Worm (Caenorhabditis elegans): ENCODE data around the gene T13H5.8.

The T13H5.8 gene

DNA sequence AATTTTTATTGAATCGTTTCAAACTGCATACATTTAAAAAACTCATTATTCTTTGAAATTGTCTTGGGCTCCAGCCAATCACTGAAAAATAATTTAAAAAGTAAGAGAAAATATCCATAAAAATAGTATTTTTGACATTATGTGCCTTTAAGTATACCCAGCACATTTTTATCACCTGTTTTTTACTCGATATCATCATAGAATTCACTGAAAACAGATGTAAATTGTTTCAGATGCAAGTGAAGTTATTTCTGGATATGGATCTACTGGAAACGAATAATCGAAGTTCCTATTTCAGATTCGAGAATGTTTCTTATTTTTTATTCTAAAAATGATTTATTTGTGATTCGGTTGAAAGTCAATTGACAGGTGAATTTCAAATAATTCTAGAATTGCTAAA, 36.3 kb downstream of the T13H5.8 start:
- TF ChIP-seq mdl-1 (tag; optimal IDR thresholded peaks at IDR 0.05): no peak

DNA sequence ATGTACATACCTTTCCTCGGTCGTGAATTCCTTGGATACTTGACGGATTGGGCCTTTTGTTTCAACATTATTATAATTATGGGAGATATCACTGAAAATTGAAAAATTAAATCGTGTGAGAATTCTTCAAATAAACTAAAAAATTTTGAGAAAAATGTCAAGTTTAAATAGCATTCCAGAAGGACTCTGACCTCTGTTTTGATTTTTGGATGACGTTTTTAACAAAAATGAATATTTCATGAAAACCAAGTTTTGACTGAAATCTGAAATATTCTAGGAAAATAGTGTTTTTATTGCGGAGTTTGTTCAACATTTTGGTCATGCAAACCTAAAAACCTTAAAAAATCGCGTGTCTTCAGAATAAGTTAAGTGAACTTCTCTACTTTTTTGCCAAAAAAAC, 37.9 kb downstream of the T13H5.8 start, which contains the start of gene glb-27:
TSS of gene glb-27 (minus strand) at position 101 of the 400 bp plus-strand sequence.
- TF ChIP-seq nhr-67 (tag; optimal IDR thresholded peaks at IDR 0.05) (no peak), nhr-23 (tag; optimal IDR thresholded peaks at IDR 0.05) (no peak), sea-2 (GFP tag; optimal IDR thresholded peaks at IDR 0.05) (no peak), lin-39 (tag; optimal IDR thresholded peaks at IDR 0.05) (no peak), fos-1 (tag; optimal IDR thresholded peaks at IDR 0.05) (no peak), lin-15B (tag; optimal IDR thresholded peaks at IDR 0.05) (no peak), zag-1 (tag; optimal IDR thresholded peaks at IDR 0.05) (no peak), R02D3.7 (tag; optimal IDR thresholded peaks at IDR 0.05) (no peak), unc-62 (GFP tag; optimal IDR thresholded peaks at IDR 0.05) (no peak), jun-1 (tag; optimal IDR thresholded peaks at IDR 0.05) (no peak), ZK546.5 (tag; optimal IDR thresholded peaks at IDR 0.05) (no peak), nhr-25 (tag; optimal IDR thresholded peaks at IDR 0.05) (no peak), nhr-12 (tag; optimal IDR thresholded peaks at IDR 0.05) (no peak), pha-4 (tag; optimal IDR thresholded peaks at IDR 0.05) (no peak), tbx-2 (tag; optimal IDR thresholded peaks at IDR 0.05) (no peak), egl-5 (tag; optimal IDR thresholded peaks at IDR 0.05) (no peak), lsy-12 (tag; optimal IDR thresholded peaks at IDR 0.05) (no peak), snpc-4 (tag; optimal IDR thresholded peaks at IDR 0.05) (no peak)

DNA sequence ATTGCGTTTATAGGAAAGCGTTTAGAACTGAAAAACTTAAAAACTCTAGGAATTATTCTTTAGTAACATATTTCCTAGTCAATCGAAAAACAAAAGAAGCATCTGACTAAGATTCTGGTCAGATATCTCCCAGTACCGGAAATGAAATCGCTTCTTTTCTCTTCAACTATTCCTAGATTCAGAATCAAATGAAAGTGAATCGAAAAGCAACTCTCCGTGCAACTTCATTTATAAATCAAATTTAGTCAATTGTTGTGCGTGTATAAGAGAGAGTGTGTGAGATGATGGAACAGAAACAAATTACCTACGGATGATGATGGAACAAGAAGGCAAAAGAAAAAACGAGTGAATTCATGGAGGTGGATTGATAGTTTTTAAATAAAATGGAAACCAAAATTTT, 40.9 kb downstream of the T13H5.8 start:
- TF ChIP-seq nhr-67 (tag; optimal IDR thresholded peaks at IDR 0.05): no peak
- no peak for TF ChIP-seq egl-27 (tag; optimal IDR thresholded peaks at IDR 0.05)
- no peak for TF ChIP-seq elt-3 (tag; optimal IDR thresholded peaks at IDR 0.05)
- no peak for TF ChIP-seq mdl-1 (tag; optimal IDR thresholded peaks at IDR 0.05)
- TF ChIP-seq nfya-1 (tag; optimal IDR thresholded peaks at IDR 0.05; ENCODE audit: insufficient read depth): peak; percentile 1
- no peak for TF ChIP-seq fkh-2 (tag; optimal IDR thresholded peaks at IDR 0.05)
- no peak for TF ChIP-seq nhr-76 (tag; optimal IDR thresholded peaks at IDR 0.05)
- TF ChIP-seq lsy-12 (tag; optimal IDR thresholded peaks at IDR 0.05): no peak
- TF ChIP-seq lin-39 (tag; optimal IDR thresholded peaks at IDR 0.05): no peak
- TF ChIP-seq jun-1 (tag; optimal IDR thresholded peaks at IDR 0.05): peak; percentile 17
- TF ChIP-seq fkh-10 (GFP tag; optimal IDR thresholded peaks at IDR 0.05): peak; percentile 98
- TF ChIP-seq daf-12 (tag; optimal IDR thresholded peaks at IDR 0.05): no peak
- peak; percentile 31 for TF ChIP-seq ceh-28 (tag; optimal IDR thresholded peaks at IDR 0.05)
- TF ChIP-seq egl-5 (tag; optimal IDR thresholded peaks at IDR 0.05): no peak
- TF ChIP-seq nhr-23 (tag; optimal IDR thresholded peaks at IDR 0.05): peak; percentile 29
- TF ChIP-seq nhr-11 (tag; optimal IDR thresholded peaks at IDR 0.05): peak; percentile 32

DNA sequence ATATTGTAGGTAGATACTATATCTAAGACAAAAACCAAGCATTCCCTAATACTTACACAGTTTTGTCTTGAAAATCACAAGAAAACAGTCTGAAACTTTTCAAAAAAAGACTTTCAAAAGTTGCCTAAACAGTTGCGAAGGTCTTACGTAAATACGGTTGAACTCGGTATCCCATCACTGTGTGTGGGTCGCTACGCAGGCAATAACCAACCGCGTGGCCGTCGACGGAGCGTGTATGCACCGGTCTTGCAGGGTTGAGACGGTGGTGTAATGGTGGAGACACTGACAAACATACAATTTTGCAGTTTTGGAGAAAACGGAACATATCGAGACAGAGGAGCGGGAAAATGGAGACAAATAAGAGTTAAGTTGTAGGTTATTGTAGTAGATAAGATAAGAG, 42.9 kb downstream of the T13H5.8 start, which contains the start of gene iff-2:
TSS of gene iff-2 (minus strand) at position 141 of the 400 bp plus-strand sequence.
- TF ChIP-seq hmg-11 (tag; optimal IDR thresholded peaks at IDR 0.05) (peak; percentile 97), nhr-67 (tag; optimal IDR thresholded peaks at IDR 0.05) (peak; percentile 29), jun-1 (tag; optimal IDR thresholded peaks at IDR 0.05) (peak; percentile 99), fkh-10 (GFP tag; optimal IDR thresholded peaks at IDR 0.05) (peak; percentile 99), skn-1 (tag; optimal IDR thresholded peaks at IDR 0.05) (peak; percentile 96), unc-39 (tag; optimal IDR thresholded peaks at IDR 0.05) (peak; percentile 52), mdl-1 (tag; optimal IDR thresholded peaks at IDR 0.05) (peak; percentile 92), egl-27 (tag; optimal IDR thresholded peaks at IDR 0.05) (peak; percentile 97), ceh-9 (tag; optimal IDR thresholded peaks at IDR 0.05) (no peak), nhr-77 (tag; optimal IDR thresholded peaks at IDR 0.05) (peak; percentile 94), nhr-11 (tag; optimal IDR thresholded peaks at IDR 0.05) (peak; percentile 99), lsy-12 (tag; optimal IDR thresholded peaks at IDR 0.05) (peak; percentile 99), lin-39 (tag; optimal IDR thresholded peaks at IDR 0.05) (peak; percentile 100), fos-1 (tag; optimal IDR thresholded peaks at IDR 0.05) (peak; percentile 96), fkh-2 (tag; optimal IDR thresholded peaks at IDR 0.05) (peak; percentile 67), ceh-16 (tag; optimal IDR thresholded peaks at IDR 0.05) (peak; percentile 73), nfya-1 (tag; optimal IDR thresholded peaks at IDR 0.05; ENCODE audit: insufficient read depth) (peak; percentile 99), nhr-12 (tag; optimal IDR thresholded peaks at IDR 0.05) (no peak), aly-2 (tag; optimal IDR thresholded peaks at IDR 0.05) (peak; percentile 53), elt-1 (tag; optimal IDR thresholded peaks at IDR 0.05) (peak; percentile 92), elt-3 (tag; optimal IDR thresholded peaks at IDR 0.05) (peak; percentile 60 to 99 (median 98)), pqm-1 (tag; optimal IDR thresholded peaks at IDR 0.05) (peak; percentile 99), pha-4 (tag; optimal IDR thresholded peaks at IDR 0.05) (peak; percentile 100), elt-2 (tag; optimal IDR thresholded peaks at IDR 0.05) (peak; percentile 97), R02D3.7 (tag; optimal IDR thresholded peaks at IDR 0.05) (peak; percentile 94), snpc-4 (tag; optimal IDR thresholded peaks at IDR 0.05) (peak; percentile 95), ztf-4 (tag; optimal IDR thresholded peaks at IDR 0.05) (peak; percentile 88), eor-1 (tag; optimal IDR thresholded peaks at IDR 0.05) (peak in 1 of 2 experiments; percentile 82), ceh-28 (tag; optimal IDR thresholded peaks at IDR 0.05) (peak; percentile 94), lin-15B (tag; optimal IDR thresholded peaks at IDR 0.05) (peak; percentile 100), zag-1 (tag; optimal IDR thresholded peaks at IDR 0.05) (peak; percentile 77), nhr-28 (tag; optimal IDR thresholded peaks at IDR 0.05) (peak; percentile 77), ZK546.5 (tag; optimal IDR thresholded peaks at IDR 0.05) (peak; percentile 83), ama-1 (optimal IDR thresholded peaks at IDR 0.05) (peak; percentile 95), ceh-82 (tag; optimal IDR thresholded peaks at IDR 0.05) (peak; percentile 93), mml-1 (tag; optimal IDR thresholded peaks at IDR 0.05) (no peak), nhr-25 (tag; optimal IDR thresholded peaks at IDR 0.05) (peak; percentile 100)
